Worm (Caenorhabditis elegans): ENCODE results near the gene C06G4.4.
A peak's percentile ranks its signal among the peaks of the same experiment; 100 is the strongest.

The C06G4.4 gene

DNA sequence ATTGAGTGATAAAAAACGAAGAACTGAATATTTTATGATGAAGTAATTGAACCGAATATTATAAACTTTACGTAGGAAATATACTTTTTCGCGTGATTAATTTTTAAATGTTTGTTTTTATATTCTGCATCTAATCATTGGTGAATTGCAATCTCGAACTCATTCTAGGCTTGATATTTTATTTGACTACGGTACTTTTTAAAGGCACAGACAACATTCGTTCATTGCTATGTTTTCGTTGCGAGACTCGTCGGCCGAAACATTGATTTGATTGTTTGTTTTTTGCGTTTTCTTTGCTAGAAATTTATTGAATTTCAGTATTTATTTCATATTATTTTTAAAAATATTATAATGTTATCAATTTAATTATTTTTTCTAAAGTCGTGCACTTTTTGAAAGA, at the start of gene C06G4.4:
Gene C06G4.4, minus strand, starts transcription at position 36 of the 400 bp plus-strand sequence.
- TF ChIP-seq mls-2 (tag; optimal IDR thresholded peaks at IDR 0.05) = no peak

ce11 chrIII:8022077-8022476, 44.5 kb upstream of the C06G4.4 start, which contains the start of gene F44B9.2:
Gene F44B9.2 (plus strand): TSS chrIII:8022463.
- TF ChIP-seq hlh-1 (tag; optimal IDR thresholded peaks at IDR 0.05) (peak; percentile 17), unc-120 (tag; optimal IDR thresholded peaks at IDR 0.05; ENCODE audit: poor library complexity, severe bottlenecking) (peak; percentile 75), M03D4.4 (tag; optimal IDR thresholded peaks at IDR 0.05) (no peak), nhr-2 (tag; optimal IDR thresholded peaks at IDR 0.05) (no peak), unc-62 (GFP tag; optimal IDR thresholded peaks at IDR 0.05) (no peak), cnd-1 (tag; optimal IDR thresholded peaks at IDR 0.05) (no peak)

ce11 chrIII:8020823-8021332, 43.3 kb upstream of the C06G4.4 start, which contains the start of gene lin-36:
Gene lin-36 (minus strand): TSS chrIII:8020873.
- peak; percentile 32 for TF ChIP-seq elt-3 (tag; optimal IDR thresholded peaks at IDR 0.05)
- TF ChIP-seq bed-3 (GFP tag; optimal IDR thresholded peaks at IDR 0.05) = no peak
- TF ChIP-seq tbx-8 (GFP tag; optimal IDR thresholded peaks at IDR 0.05) = no peak
- peak; percentile 14 for TF ChIP-seq hlh-1 (tag; optimal IDR thresholded peaks at IDR 0.05)
- TF ChIP-seq ces-1 (GFP tag; optimal IDR thresholded peaks at IDR 0.05) = no peak
- TF ChIP-seq drap-1 (GFP tag; optimal IDR thresholded peaks at IDR 0.05) = peak; percentile 43
- TF ChIP-seq mls-2 (tag; optimal IDR thresholded peaks at IDR 0.05) = peak; percentile 59
- TF ChIP-seq unc-62 (GFP tag; optimal IDR thresholded peaks at IDR 0.05) = peak; percentile 97
- no peak for TF ChIP-seq zip-8 (tag; optimal IDR thresholded peaks at IDR 0.05)
- peak; percentile 56 for TF ChIP-seq M03D4.4 (tag; optimal IDR thresholded peaks at IDR 0.05)
- peak; percentile 53 for TF ChIP-seq ham-2 (GFP tag; optimal IDR thresholded peaks at IDR 0.05)
- TF ChIP-seq nhr-12 (tag; optimal IDR thresholded peaks at IDR 0.05) = no peak
- TF ChIP-seq ceh-43 (GFP tag; optimal IDR thresholded peaks at IDR 0.05) = peak; percentile 24
- no peak for TF ChIP-seq ztf-11 (tag; optimal IDR thresholded peaks at IDR 0.05)
- no peak for TF ChIP-seq flh-1 (GFP tag; optimal IDR thresholded peaks at IDR 0.05)
- peak; percentile 54 for TF ChIP-seq pha-4 (tag; optimal IDR thresholded peaks at IDR 0.05)
- peak; percentile 70 for TF ChIP-seq nhr-237 (tag; optimal IDR thresholded peaks at IDR 0.05)
- no peak for TF ChIP-seq nhr-76 (tag; optimal IDR thresholded peaks at IDR 0.05)
- TF ChIP-seq mep-1 (tag; optimal IDR thresholded peaks at IDR 0.05) = peak; percentile 87
- no peak for TF ChIP-seq ceh-83 (GFP tag; optimal IDR thresholded peaks at IDR 0.05)
- TF ChIP-seq blmp-1 (tag; optimal IDR thresholded peaks at IDR 0.05) = no peak
- TF ChIP-seq unc-39 (tag; optimal IDR thresholded peaks at IDR 0.05) = no peak
- peak; percentile 97 for TF ChIP-seq ceh-39 (tag; optimal IDR thresholded peaks at IDR 0.05)
- no peak for TF ChIP-seq nhr-28 (tag; optimal IDR thresholded peaks at IDR 0.05)
- no peak for TF ChIP-seq lin-32 (GFP tag; optimal IDR thresholded peaks at IDR 0.05)
- TF ChIP-seq elt-1 (tag; optimal IDR thresholded peaks at IDR 0.05; ENCODE audit: borderline replicate concordance, insufficient read depth) = peak; percentile 47
- peak; percentile 36 for TF ChIP-seq nhr-2 (tag; optimal IDR thresholded peaks at IDR 0.05)
- TF ChIP-seq unc-120 (tag; optimal IDR thresholded peaks at IDR 0.05; ENCODE audit: poor library complexity, severe bottlenecking) = peak; percentile 90
- no peak for TF ChIP-seq snpc-4 (tag; optimal IDR thresholded peaks at IDR 0.05)
- peak; percentile 44 for TF ChIP-seq sptf-1 (tag; optimal IDR thresholded peaks at IDR 0.05)
- no peak for TF ChIP-seq sem-2 (GFP tag; optimal IDR thresholded peaks at IDR 0.05)
- peak; percentile 86 for TF ChIP-seq lin-13 (tag; optimal IDR thresholded peaks at IDR 0.05)
- no peak for TF ChIP-seq cnd-1 (tag; optimal IDR thresholded peaks at IDR 0.05)
- TF ChIP-seq mab-5 (tag; optimal IDR thresholded peaks at IDR 0.05) = no peak
- peak; percentile 79 for TF ChIP-seq lsy-2 (tag; optimal IDR thresholded peaks at IDR 0.05)

DNA sequence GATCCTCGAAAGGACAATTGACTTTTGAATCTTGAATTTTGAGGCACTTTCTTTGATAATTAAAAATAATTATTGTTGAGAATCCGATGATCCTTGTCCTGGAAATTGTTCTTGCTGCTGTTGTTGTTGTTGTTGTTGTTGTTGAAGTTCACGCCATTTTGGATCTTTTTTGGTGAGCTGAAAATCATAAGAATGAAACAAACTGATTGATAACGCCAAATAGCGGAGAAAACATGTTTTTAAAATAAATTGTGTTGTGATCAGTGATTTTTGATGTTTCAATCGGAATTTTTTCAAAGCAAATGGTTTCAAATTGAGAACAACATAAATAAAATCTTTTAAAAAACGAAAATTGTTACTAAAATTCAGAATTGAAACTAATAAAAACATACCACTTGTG, 39.4 kb upstream of the C06G4.4 start:
- TF ChIP-seq mab-5 (tag; optimal IDR thresholded peaks at IDR 0.05) = no peak
